Worm (Caenorhabditis elegans) whole organism, L1 larva: ENCODE data around the gene tsr-1.

Experiments
- C04F5.9 ChIP-seq: sonication (generic microtip); optimal IDR thresholded peaks from 2 replicates; lab custom pipeline; 2016; ENCODE audit warnings: missing genetic modification characterization, missing compliant biosample characterization
- F16B12.6 ChIP-seq: fragments of 150-350 bp; optimal IDR thresholded peaks from 2 replicates; lab custom pipeline; 2014; ENCODE audit warnings: missing biosample characterization, missing genetic modification characterization
- alr-1 ChIP-seq: fragments of 200-800 bp; sonication (Bioruptor generic); optimal IDR thresholded peaks from 2 replicates; lab custom pipeline; 2018; ENCODE audit warnings: borderline replicate concordance, mild to moderate bottlenecking, missing genetic modification characterization, missing compliant biosample characterization
- aly-2 ChIP-seq: fragments of 150-350 bp; optimal IDR thresholded peaks from 2 replicates; lab custom pipeline; 2014; ENCODE audit warnings: missing biosample characterization, missing genetic modification characterization
- ama-1 ChIP-seq: fragments of 150-350 bp; optimal IDR thresholded peaks from 2 replicates; lab custom pipeline; 2014
- ceh-63 ChIP-seq: fragments of 200-800 bp; sonication (Bioruptor generic); optimal IDR thresholded peaks from 2 replicates; lab custom pipeline; 2018; ENCODE audit warnings: mild to moderate bottlenecking, missing genetic modification characterization, missing compliant biosample characterization
- ceh-8 ChIP-seq: fragments of 200-800 bp; sonication (Bioruptor generic); optimal IDR thresholded peaks from 2 replicates; lab custom pipeline; 2018; ENCODE audit warnings: mild to moderate bottlenecking, missing genetic modification characterization, moderate library complexity, missing compliant biosample characterization
- ceh-82 ChIP-seq, 3 experiments: fragments of 150-350 bp in 1 of 3; sonication (generic microtip) in 2 of 3; optimal IDR thresholded peaks; 2 replicates each; lab custom pipeline; 2014 to 2017; ENCODE audit warnings: missing biosample characterization in 3 of 3, missing genetic modification characterization in 3 of 3
- dsc-1 ChIP-seq: sonication (generic microtip); optimal IDR thresholded peaks from 2 replicates; lab custom pipeline; 2016; ENCODE audit warnings: mild to moderate bottlenecking, missing genetic modification characterization, missing compliant biosample characterization
- efl-3 ChIP-seq: fragments of 200-800 bp; sonication (Bioruptor generic); optimal IDR thresholded peaks from 2 replicates; lab custom pipeline; 2018; ENCODE audit warnings: mild to moderate bottlenecking, missing genetic modification characterization, missing compliant biosample characterization
- egl-13 ChIP-seq: sonication (generic microtip); optimal IDR thresholded peaks from 2 replicates; lab custom pipeline; 2016; ENCODE audit warnings: missing genotype, missing genetic modification reagents, missing genetic modification characterization, missing compliant biosample characterization
- egl-27 ChIP-seq, 2 experiments: fragments of 150-350 bp in 1 of 2; sonication (generic microtip); optimal IDR thresholded peaks; 3 replicates each; lab custom pipeline; 2017 to 2018; ENCODE audit warnings: missing biosample characterization in 2 of 2, missing genetic modification characterization in 2 of 2, missing genetic modification reagents in 2 of 2
- elt-2 ChIP-seq: sonication (generic microtip); optimal IDR thresholded peaks from 2 replicates; lab custom pipeline; 2016; ENCODE audit warnings: missing genetic modification characterization, mild to moderate bottlenecking, inconsistent platforms, missing compliant biosample characterization, missing genetic modification reagents
- elt-3 ChIP-seq, 6 experiments: fragments of 150-350 bp in 1 of 6; sonication (generic microtip); optimal IDR thresholded peaks; 2 replicates each; lab custom pipeline; 2017 to 2018; ENCODE audit warnings: missing biosample characterization in 6 of 6, missing genetic modification characterization in 6 of 6, inconsistent platforms in 1 of 6
- fkh-4 ChIP-seq: sonication (generic microtip); optimal IDR thresholded peaks from 2 replicates; lab custom pipeline; 2016; ENCODE audit warnings: missing compliant biosample characterization, missing genetic modification characterization, borderline replicate concordance
- fkh-8 ChIP-seq: sonication (generic microtip); optimal IDR thresholded peaks from 2 replicates; lab custom pipeline; 2016; ENCODE audit warnings: mild to moderate bottlenecking, missing genetic modification characterization, missing compliant biosample characterization
- fos-1 ChIP-seq: fragments of 150-350 bp; optimal IDR thresholded peaks from 2 replicates; lab custom pipeline; 2014; ENCODE audit warnings: missing biosample characterization, missing genetic modification characterization
- grh-1 ChIP-seq: fragments of 200-800 bp; sonication (Bioruptor generic); IDR thresholded peaks from 2 replicates; pipeline ENCODE4 v1.3.6; 2022; ENCODE audit warnings: missing genetic modification reagents, missing genetic modification characterization, missing compliant biosample characterization
- hlh-17 ChIP-seq: fragments of 200-800 bp; sonication (Bioruptor generic); optimal IDR thresholded peaks from 2 replicates; lab custom pipeline; 2018; ENCODE audit warnings: missing genetic modification characterization, mild to moderate bottlenecking, missing compliant biosample characterization, moderate library complexity, borderline replicate concordance
- isw-1 ChIP-seq: fragments of 200-800 bp; sonication (Bioruptor generic); IDR thresholded peaks from 2 replicates; pipeline ENCODE4 v1.3.6; 2022; ENCODE audit warnings: missing genetic modification characterization, missing compliant biosample characterization
- jun-1 ChIP-seq: fragments of 150-350 bp; optimal IDR thresholded peaks from 2 replicates; lab custom pipeline; 2014; ENCODE audit warnings: missing biosample characterization, missing genetic modification reagents, missing genetic modification characterization
- lin-13 ChIP-seq: fragments of 150-350 bp; optimal IDR thresholded peaks from 2 replicates; lab custom pipeline; 2014; ENCODE audit warnings: missing biosample characterization, missing genetic modification reagents, missing genetic modification characterization
- lin-14 ChIP-seq: fragments of 200-800 bp; sonication (Bioruptor generic); optimal IDR thresholded peaks from 2 replicates; lab custom pipeline; 2018; ENCODE audit warnings: mild to moderate bottlenecking, missing genetic modification characterization, moderate library complexity, missing compliant biosample characterization
- lin-39 ChIP-seq: fragments of 150-350 bp; optimal IDR thresholded peaks from 2 replicates; lab custom pipeline; 2014; ENCODE audit warnings: missing biosample characterization, missing genetic modification reagents, missing genetic modification characterization
- mdl-1 ChIP-seq, 2 experiments: fragments of 150-350 bp; optimal IDR thresholded peaks; 2 replicates each; lab custom pipeline; 2014 to 2017; ENCODE audit warnings: missing biosample characterization in 2 of 2, missing genetic modification characterization in 2 of 2, inconsistent platforms in 1 of 2
- mef-2 ChIP-seq: fragments of 150-350 bp; optimal IDR thresholded peaks from 2 replicates; lab custom pipeline; 2014; ENCODE audit warnings: missing biosample characterization, missing genetic modification characterization
- mep-1 ChIP-seq: fragments of 150-350 bp; optimal IDR thresholded peaks from 2 replicates; lab custom pipeline; 2014; ENCODE audit warnings: missing biosample characterization, missing genetic modification characterization
- nhr-11 ChIP-seq: fragments of 150-350 bp; optimal IDR thresholded peaks from 2 replicates; lab custom pipeline; 2014; ENCODE audit warnings: missing biosample characterization, missing genetic modification characterization
- nhr-12 ChIP-seq: sonication (generic microtip); optimal IDR thresholded peaks from 2 replicates; lab custom pipeline; 2017; ENCODE audit warnings: missing biosample characterization, missing genetic modification characterization
- nhr-19 ChIP-seq: fragments of 200-800 bp; sonication (Bioruptor generic); conservative IDR thresholded peaks from 2 replicates; pipeline ENCODE4 v1.3.6; 2022; ENCODE audit warnings: missing genetic modification characterization, missing compliant biosample characterization
- nhr-20 ChIP-seq: sonication (generic microtip); optimal IDR thresholded peaks from 2 replicates; lab custom pipeline; 2016; ENCODE audit warnings: mild to moderate bottlenecking, missing genetic modification characterization, missing compliant biosample characterization
- nhr-28 ChIP-seq: fragments of 150-350 bp; optimal IDR thresholded peaks from 2 replicates; lab custom pipeline; 2014; ENCODE audit warnings: missing biosample characterization, missing genetic modification characterization
- nhr-76 ChIP-seq: sonication (generic microtip); optimal IDR thresholded peaks from 2 replicates; lab custom pipeline; 2017; ENCODE audit warnings: missing biosample characterization, missing genetic modification characterization
- nhr-85 ChIP-seq: sonication (generic microtip); peaks from one replicate; lab custom pipeline; 2016; ENCODE audit warnings: missing genetic modification characterization, inconsistent platforms, missing compliant biosample characterization
- pqm-1 ChIP-seq: sonication (generic microtip); optimal IDR thresholded peaks from 3 replicates; lab custom pipeline; 2017; ENCODE audit warnings: missing biosample characterization, missing genetic modification characterization
- snpc-4 ChIP-seq: fragments of 150-350 bp; optimal IDR thresholded peaks from 2 replicates; lab custom pipeline; 2014; ENCODE audit warnings: missing biosample characterization, missing genetic modification characterization
- snu-23 ChIP-seq: sonication (generic microtip); optimal IDR thresholded peaks from 2 replicates; lab custom pipeline; 2016; ENCODE audit warnings: missing genetic modification characterization, missing compliant biosample characterization
- sox-4 ChIP-seq: sonication (generic microtip); optimal IDR thresholded peaks from 2 replicates; lab custom pipeline; 2016; ENCODE audit warnings: missing genetic modification characterization, missing compliant biosample characterization
- sup-37 ChIP-seq: fragments of 200-800 bp; sonication (Bioruptor generic); optimal IDR thresholded peaks from 2 replicates; lab custom pipeline; 2018; ENCODE audit warnings: mild to moderate bottlenecking, missing genetic modification characterization, missing compliant biosample characterization
- swsn-7 ChIP-seq: sonication (generic microtip); optimal IDR thresholded peaks from 2 replicates; lab custom pipeline; 2016; ENCODE audit warnings: missing genetic modification characterization, missing compliant biosample characterization
- tlp-1 ChIP-seq: fragments of 150-350 bp; optimal IDR thresholded peaks from 2 replicates; lab custom pipeline; 2014; ENCODE audit warnings: missing biosample characterization, missing genetic modification characterization
- unc-30 ChIP-seq: sonication (generic microtip); optimal IDR thresholded peaks from 2 replicates; lab custom pipeline; 2017; ENCODE audit warnings: missing biosample characterization, missing genetic modification characterization
- unc-86 ChIP-seq: sonication (generic microtip); optimal IDR thresholded peaks from 2 replicates; lab custom pipeline; 2016; ENCODE audit warnings: missing genetic modification characterization, missing compliant biosample characterization
- unc-98 ChIP-seq: fragments of 200-800 bp; sonication (Bioruptor generic); IDR thresholded peaks from 2 replicates; pipeline ENCODE4 v1.3.6; 2022; ENCODE audit warnings: missing genetic modification characterization, missing compliant biosample characterization
- vab-15 ChIP-seq: sonication (generic microtip); optimal IDR thresholded peaks from 2 replicates; lab custom pipeline; 2017; ENCODE audit warnings: missing genotype, mild to moderate bottlenecking, missing genetic modification characterization, missing compliant biosample characterization
- zag-1 ChIP-seq: fragments of 150-350 bp; optimal IDR thresholded peaks from 2 replicates; lab custom pipeline; 2014; ENCODE audit warnings: missing biosample characterization, missing genetic modification characterization
- zip-4 ChIP-seq: fragments of 200-800 bp; sonication (Bioruptor generic); optimal IDR thresholded peaks from 2 replicates; lab custom pipeline; 2018; ENCODE audit warnings: mild to moderate bottlenecking, missing genetic modification characterization, moderate library complexity, missing compliant biosample characterization
- ztf-11 ChIP-seq, 2 experiments: sonication (generic microtip); optimal IDR thresholded peaks; 2 replicates each; lab custom pipeline; 2016 to 2017; ENCODE audit warnings: missing genetic modification characterization in 2 of 2, missing biosample characterization in 1 of 2, missing compliant biosample characterization in 1 of 2
- ztf-4 ChIP-seq: fragments of 150-350 bp; optimal IDR thresholded peaks from 2 replicates; lab custom pipeline; 2014; ENCODE audit warnings: missing biosample characterization, missing genetic modification characterization

The tsr-1 gene

DNA sequence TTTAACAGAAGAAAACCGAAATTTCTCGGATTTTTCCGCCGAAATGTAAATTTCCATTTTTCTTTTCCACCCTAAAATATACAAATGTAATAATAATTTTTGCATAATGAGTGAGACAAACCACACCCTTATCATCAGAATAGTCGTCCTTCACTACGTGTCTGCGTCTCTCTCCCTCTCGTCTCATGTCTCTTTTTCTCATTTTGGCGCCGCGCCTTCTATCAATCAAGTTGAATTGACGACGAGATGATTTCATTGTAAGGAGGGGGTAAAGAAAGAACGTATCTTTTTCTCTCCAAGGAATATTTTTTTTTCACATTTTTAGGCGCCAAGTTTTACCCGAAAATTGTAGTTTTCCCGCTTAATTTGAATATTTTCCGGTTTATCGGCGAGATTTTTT is 30.9 kb downstream of the tsr-1 start (continued):
- no peak for TF ChIP-seq vab-15 (tag; lab: Kevin White, UChicago)
- TF ChIP-seq mep-1 (tag; lab: Kevin White, UChicago): peak; percentile 47
- peak; percentile 40 for TF ChIP-seq snu-23
- no peak for TF ChIP-seq F16B12.6 (tag; lab: Kevin White, UChicago)
- no peak for TF ChIP-seq dsc-1 (tag; lab: Kevin White, UChicago)
- TF ChIP-seq lin-13: no peak
- no peak for TF ChIP-seq isw-1 (GFP tag; lab: Robert Waterston, UW)
- TF ChIP-seq jun-1 (tag; lab: Kevin White, UChicago): no peak
- TF ChIP-seq swsn-7 (tag; lab: Kevin White, UChicago): no peak
- no peak for TF ChIP-seq mef-2 (tag; lab: Kevin White, UChicago)
- TF ChIP-seq ceh-63 (GFP tag; lab: Kevin White, UChicago): no peak
- TF ChIP-seq fos-1 (tag; lab: Kevin White, UChicago): peak; percentile 20
- TF ChIP-seq elt-3 (tag; optimal IDR thresholded peaks at IDR 0.05; lab: Kevin White, UChicago): peak in 1 of 6 experiments; percentile 34
- TF ChIP-seq ceh-82 (tag; optimal IDR thresholded peaks at IDR 0.05; lab: Kevin White, UChicago): no peak
- TF ChIP-seq ztf-11 (tag; optimal IDR thresholded peaks at IDR 0.05; lab: Kevin White, UChicago): no peak
- TF ChIP-seq grh-1 (GFP tag; lab: Robert Waterston, UW): no peak
- no peak for TF ChIP-seq zag-1 (tag; lab: Kevin White, UChicago)
- no peak for TF ChIP-seq sup-37 (GFP tag; lab: Kevin White, UChicago)
- TF ChIP-seq alr-1 (tag; lab: Kevin White, UChicago): no peak
- no peak for TF ChIP-seq fkh-8 (tag; lab: Kevin White, UChicago)
- no peak for TF ChIP-seq tlp-1 (tag; lab: Kevin White, UChicago)
- no peak for TF ChIP-seq nhr-76 (tag; lab: Kevin White, UChicago)
- TF ChIP-seq unc-86 (tag; lab: Kevin White, UChicago): no peak
- TF ChIP-seq egl-27 (tag; optimal IDR thresholded peaks at IDR 0.05; lab: Kevin White, UChicago): no peak
- 0 out of 2 replicates have a peak, but pooled peaks have one; percentile 3 for TF ChIP-seq nhr-19 (GFP tag; lab: Robert Waterston, UW)
- peak in 1 of 2 experiments; percentile 8 for TF ChIP-seq mdl-1 (tag; optimal IDR thresholded peaks at IDR 0.05; lab: Kevin White, UChicago)
- no peak for TF ChIP-seq ama-1 (lab: Kevin White, UChicago)
- TF ChIP-seq snpc-4 (tag; lab: Kevin White, UChicago): no peak
- TF ChIP-seq sox-4: no peak
- TF ChIP-seq nhr-11 (tag; lab: Kevin White, UChicago): no peak
- peak; percentile 81 for TF ChIP-seq nhr-85
- TF ChIP-seq nhr-20 (tag; lab: Kevin White, UChicago): peak; percentile 54
- no peak for TF ChIP-seq ztf-4 (tag; lab: Kevin White, UChicago)
- TF ChIP-seq nhr-12 (tag; lab: Kevin White, UChicago): no peak
- no peak for TF ChIP-seq efl-3
- no peak for TF ChIP-seq pqm-1 (tag; lab: Kevin White, UChicago)
- no peak for TF ChIP-seq ceh-8
- no peak for TF ChIP-seq egl-13
- TF ChIP-seq lin-14 (GFP tag; lab: Kevin White, UChicago): peak; percentile 70
- no peak for TF ChIP-seq unc-98
- no peak for TF ChIP-seq unc-30 (tag; lab: Kevin White, UChicago)
- no peak for TF ChIP-seq fkh-4 (tag; lab: Kevin White, UChicago)
- no peak for TF ChIP-seq zip-4
- peak; percentile 12 for TF ChIP-seq elt-2
- no peak for TF ChIP-seq nhr-28 (tag; lab: Kevin White, UChicago)
- TF ChIP-seq aly-2: no peak
- no peak for TF ChIP-seq lin-39 (tag; lab: Kevin White, UChicago)
- no peak for TF ChIP-seq C04F5.9 (tag; lab: Kevin White, UChicago)
- TF ChIP-seq hlh-17 (GFP tag; lab: Kevin White, UChicago): no peak
